Worm (Caenorhabditis elegans) whole organism, mixed stage, embryonic: ENCODE measurements around the gene C44C10.10.

Source experiments
- M03D4.4 ChIP-seq: sonication (generic microtip); optimal IDR thresholded peaks from 2 replicates; lab custom pipeline; 2017; ENCODE audit warnings: mild to moderate bottlenecking, missing genetic modification characterization, missing compliant biosample characterization
- bed-3 ChIP-seq: fragments of 200-800 bp; sonication (Bioruptor generic); optimal IDR thresholded peaks from 3 replicates; lab custom pipeline; 2018; ENCODE audit warnings: mild to moderate bottlenecking, missing genetic modification characterization, moderate library complexity, missing compliant biosample characterization
- blmp-1 ChIP-seq: fragments of 150-350 bp; optimal IDR thresholded peaks from 2 replicates; lab custom pipeline; 2014; ENCODE audit warnings: missing biosample characterization, missing genetic modification characterization
- ceh-39 ChIP-seq: fragments of 150-350 bp; optimal IDR thresholded peaks from 2 replicates; lab custom pipeline; 2014; ENCODE audit warnings: missing biosample characterization, missing genetic modification characterization
- ceh-43 ChIP-seq: fragments of 200-800 bp; sonication (Bioruptor generic); optimal IDR thresholded peaks from 2 replicates; lab custom pipeline; 2018; ENCODE audit warnings: mild to moderate bottlenecking, missing genetic modification characterization, moderate library complexity, missing compliant biosample characterization
- ceh-83 ChIP-seq: fragments of 200-800 bp; sonication (Bioruptor generic); optimal IDR thresholded peaks from 2 replicates; lab custom pipeline; 2018; ENCODE audit warnings: mild to moderate bottlenecking, missing genetic modification characterization, missing compliant biosample characterization
- ces-1 ChIP-seq: fragments of 150-350 bp; optimal IDR thresholded peaks from 2 replicates; lab custom pipeline; 2014; ENCODE audit warnings: missing biosample characterization, missing genetic modification reagents, missing genetic modification characterization
- cnd-1 ChIP-seq: fragments of 200-800 bp; sonication (Bioruptor generic); optimal IDR thresholded peaks from 2 replicates; lab custom pipeline; 2018; ENCODE audit warnings: mild to moderate bottlenecking, missing genetic modification characterization, missing compliant biosample characterization
- drap-1 ChIP-seq: fragments of 200-800 bp; sonication (Bioruptor generic); optimal IDR thresholded peaks from 3 replicates; lab custom pipeline; 2018; ENCODE audit warnings: mild to moderate bottlenecking, missing genetic modification characterization, missing compliant biosample characterization
- elt-1 ChIP-seq: sonication (generic microtip); optimal IDR thresholded peaks from 2 replicates; lab custom pipeline; 2017; ENCODE audit warnings: missing genetic modification characterization, mild to moderate bottlenecking, missing compliant biosample characterization, antibody characterized with exemption, moderate library complexity, borderline replicate concordance; ENCODE audit not compliant: insufficient read depth
- elt-3 ChIP-seq: fragments of 150-350 bp; optimal IDR thresholded peaks from 2 replicates; lab custom pipeline; 2014; ENCODE audit warnings: missing biosample characterization, missing genetic modification characterization
- flh-1 ChIP-seq: fragments of 200-800 bp; sonication (Bioruptor generic); optimal IDR thresholded peaks from 2 replicates; lab custom pipeline; 2018; ENCODE audit warnings: mild to moderate bottlenecking, missing genetic modification characterization, moderate library complexity, missing compliant biosample characterization
- ham-2 ChIP-seq: fragments of 200-800 bp; sonication (Bioruptor generic); optimal IDR thresholded peaks from 2 replicates; lab custom pipeline; 2018; ENCODE audit warnings: mild to moderate bottlenecking, missing genetic modification characterization, missing compliant biosample characterization
- hlh-1 ChIP-seq: fragments of 150-350 bp; optimal IDR thresholded peaks from 2 replicates; lab custom pipeline; 2014; ENCODE audit warnings: missing biosample characterization, missing genetic modification reagents, missing genetic modification characterization
- lin-13 ChIP-seq: fragments of 150-350 bp; optimal IDR thresholded peaks from 2 replicates; lab custom pipeline; 2014; ENCODE audit warnings: missing biosample characterization, missing genetic modification characterization
- lin-32 ChIP-seq: fragments of 200-800 bp; sonication (Bioruptor generic); optimal IDR thresholded peaks from 2 replicates; lab custom pipeline; 2018; ENCODE audit warnings: mild to moderate bottlenecking, missing genetic modification characterization, missing compliant biosample characterization
- mab-5 ChIP-seq: fragments of 150-350 bp; optimal IDR thresholded peaks from 2 replicates; lab custom pipeline; 2014; ENCODE audit warnings: missing biosample characterization, missing genetic modification characterization
- mep-1 ChIP-seq: fragments of 150-350 bp; optimal IDR thresholded peaks from 2 replicates; lab custom pipeline; 2017; ENCODE audit warnings: missing biosample characterization, missing genetic modification reagents, missing genetic modification characterization, inconsistent platforms
- mls-2 ChIP-seq: sonication (generic microtip); optimal IDR thresholded peaks from 2 replicates; lab custom pipeline; 2016; ENCODE audit warnings: mild to moderate bottlenecking, missing genetic modification characterization, moderate library complexity, missing compliant biosample characterization
- nhr-12 ChIP-seq: fragments of 150-350 bp; optimal IDR thresholded peaks from 2 replicates; lab custom pipeline; 2014; ENCODE audit warnings: missing biosample characterization, missing genetic modification characterization
- nhr-2 ChIP-seq: fragments of 150-350 bp; optimal IDR thresholded peaks from 2 replicates; lab custom pipeline; 2014; ENCODE audit warnings: missing biosample characterization, missing genetic modification characterization
- nhr-237 ChIP-seq: fragments of 150-350 bp; optimal IDR thresholded peaks from 2 replicates; lab custom pipeline; 2014; ENCODE audit warnings: missing biosample characterization, missing genetic modification characterization
- nhr-28 ChIP-seq: fragments of 150-350 bp; optimal IDR thresholded peaks from 2 replicates; lab custom pipeline; 2014; ENCODE audit warnings: missing biosample characterization, missing genetic modification characterization
- nhr-76 ChIP-seq: sonication (generic microtip); optimal IDR thresholded peaks from 2 replicates; lab custom pipeline; 2017; ENCODE audit warnings: missing biosample characterization, missing genetic modification characterization
- pha-4 ChIP-seq: fragments of 150-350 bp; optimal IDR thresholded peaks from 2 replicates; lab custom pipeline; 2018; ENCODE audit warnings: missing biosample characterization, missing genetic modification reagents, missing genetic modification characterization
- snpc-4 ChIP-seq: fragments of 150-350 bp; optimal IDR thresholded peaks from 2 replicates; lab custom pipeline; 2014; ENCODE audit warnings: missing biosample characterization, missing genetic modification characterization
- sptf-1 ChIP-seq: sonication (generic microtip); optimal IDR thresholded peaks from 2 replicates; lab custom pipeline; 2017; ENCODE audit warnings: mild to moderate bottlenecking, missing genetic modification characterization, moderate library complexity, missing compliant biosample characterization
- tbx-8 ChIP-seq: fragments of 200-800 bp; sonication (Bioruptor generic); optimal IDR thresholded peaks from 2 replicates; lab custom pipeline; 2018; ENCODE audit warnings: mild to moderate bottlenecking, missing genetic modification characterization, moderate library complexity, missing compliant biosample characterization
- unc-39 ChIP-seq: fragments of 150-350 bp; optimal IDR thresholded peaks from 2 replicates; lab custom pipeline; 2014; ENCODE audit warnings: missing biosample characterization, missing genetic modification characterization
- zip-8 ChIP-seq: fragments of 150-350 bp; optimal IDR thresholded peaks from 2 replicates; lab custom pipeline; 2014; ENCODE audit warnings: missing biosample characterization, missing genetic modification characterization
- ztf-11 ChIP-seq: fragments of 150-350 bp; optimal IDR thresholded peaks from 2 replicates; lab custom pipeline; 2014; ENCODE audit warnings: missing biosample characterization, missing genetic modification characterization

Gene C44C10.10

DNA sequence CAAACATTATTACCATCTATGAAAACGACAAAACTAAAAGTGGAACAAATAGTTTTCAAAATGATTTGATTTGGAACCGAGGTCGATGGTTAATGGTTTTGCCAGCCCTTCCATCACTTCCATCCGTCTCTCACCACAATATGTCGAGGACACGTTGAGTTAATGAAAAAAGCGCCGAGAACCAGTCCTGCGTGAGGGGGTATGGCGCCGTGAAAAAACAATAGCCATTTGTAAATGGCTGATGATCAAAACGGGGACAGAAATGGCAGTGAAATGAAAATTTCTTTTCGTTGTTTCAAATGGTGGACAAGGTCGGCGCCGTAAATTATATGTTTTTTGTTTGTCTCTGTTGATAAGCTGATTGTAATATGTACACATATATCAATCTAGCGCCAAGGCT, 29.9 kb downstream of the C44C10.10 start:
- no peak for TF ChIP-seq drap-1 (GFP tag; lab: Kevin White, UChicago)
- no peak for TF ChIP-seq cnd-1 (tag; lab: Kevin White, UChicago)
- TF ChIP-seq M03D4.4 (tag; lab: Kevin White, UChicago), result no peak

DNA sequence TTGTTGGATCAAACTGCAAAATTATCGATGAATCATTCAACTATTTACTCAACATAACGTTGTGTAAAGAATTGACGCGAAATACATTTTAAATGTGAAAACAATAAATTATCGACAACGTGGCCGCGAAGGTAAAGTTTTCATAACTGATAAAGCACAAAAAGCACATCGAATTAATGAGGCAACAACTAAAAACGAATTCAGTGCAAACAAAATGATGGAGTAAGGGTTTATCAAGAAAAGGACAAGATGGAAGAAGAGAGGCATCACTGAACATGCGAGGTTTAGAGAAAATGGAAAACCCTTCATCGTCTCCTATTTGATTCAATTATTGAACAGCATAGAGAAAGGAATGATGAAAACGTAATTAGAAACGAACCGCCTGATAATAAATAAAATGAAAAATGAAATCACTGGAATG, 33.7 kb downstream of the C44C10.10 start, which contains the start of gene D1053.4:
D1053.4 (minus strand) TSS at position 20 of the 421 bp plus-strand sequence.
- TF ChIP-seq snpc-4 (tag; lab: Kevin White, UChicago), result no peak
- TF ChIP-seq ces-1, result peak; percentile 96

DNA sequence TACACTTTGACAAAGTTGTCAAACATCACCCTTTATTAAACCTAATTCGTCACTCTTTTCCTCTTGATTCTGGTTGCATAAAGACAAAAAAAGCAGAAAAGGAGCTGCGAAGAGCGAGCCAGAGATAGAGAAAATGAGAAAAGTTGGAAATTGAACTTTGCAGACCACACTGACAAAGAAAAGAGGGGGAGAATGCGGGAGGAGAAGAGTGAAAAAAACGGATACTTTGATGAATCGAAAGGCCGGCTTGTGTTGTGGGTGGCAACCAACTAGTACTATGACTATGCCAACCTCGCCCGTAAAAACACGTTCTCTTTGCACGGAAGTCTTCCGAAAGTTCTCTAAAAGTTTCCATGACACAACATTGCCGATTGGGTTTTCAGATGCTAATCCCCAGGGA, 35.5 kb downstream of the C44C10.10 start:
- TF ChIP-seq pha-4 (tag; lab: Kevin White, UChicago), result no peak
- no peak for TF ChIP-seq drap-1 (GFP tag; lab: Kevin White, UChicago)
- TF ChIP-seq ceh-43 (GFP tag; lab: Kevin White, UChicago), result no peak
- no peak for TF ChIP-seq ceh-39 (tag; lab: Kevin White, UChicago)
- no peak for TF ChIP-seq hlh-1 (tag; lab: Kevin White, UChicago)
- no peak for TF ChIP-seq bed-3 (GFP tag; lab: Kevin White, UChicago)
- TF ChIP-seq nhr-12 (tag; lab: Kevin White, UChicago), result no peak
- TF ChIP-seq ceh-83, result no peak
- no peak for TF ChIP-seq sptf-1
- TF ChIP-seq elt-3 (tag; lab: Kevin White, UChicago), result no peak
- no peak for TF ChIP-seq blmp-1 (tag; lab: Kevin White, UChicago)
- TF ChIP-seq ces-1, result no peak
- no peak for TF ChIP-seq unc-39
- TF ChIP-seq ztf-11 (tag; lab: Kevin White, UChicago), result no peak
- no peak for TF ChIP-seq nhr-76 (tag; lab: Kevin White, UChicago)
- no peak for TF ChIP-seq mab-5 (tag; lab: Kevin White, UChicago)
- TF ChIP-seq nhr-2 (tag; lab: Kevin White, UChicago), result no peak
- no peak for TF ChIP-seq lin-13 (tag; lab: Kevin White, UChicago)
- no peak for TF ChIP-seq flh-1 (GFP tag; lab: Kevin White, UChicago)

DNA sequence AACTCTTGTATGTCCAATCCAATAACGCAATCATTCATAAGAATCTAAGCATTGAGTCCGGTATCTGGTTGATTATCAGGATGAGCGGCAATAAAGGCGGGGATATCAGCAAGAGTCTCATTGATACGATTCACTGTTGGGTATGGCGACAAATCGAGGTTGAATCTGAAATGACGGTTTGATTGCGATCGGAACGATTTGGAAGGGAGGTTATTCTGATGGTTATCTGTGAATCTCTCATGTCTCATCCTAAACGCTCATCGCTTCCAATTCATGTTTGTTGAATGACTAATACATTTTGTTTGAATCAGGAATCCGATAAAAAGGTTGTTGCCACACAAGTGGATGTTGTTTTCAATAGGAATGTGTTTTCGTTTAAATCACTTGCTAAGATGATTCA, 36.3 kb downstream of the C44C10.10 start:
- no peak for TF ChIP-seq blmp-1 (tag; lab: Kevin White, UChicago)
- TF ChIP-seq nhr-237, result no peak
- no peak for TF ChIP-seq ceh-83
- no peak for TF ChIP-seq lin-13 (tag; lab: Kevin White, UChicago)
- no peak for TF ChIP-seq mab-5 (tag; lab: Kevin White, UChicago)
- TF ChIP-seq flh-1 (GFP tag; lab: Kevin White, UChicago), result no peak
- TF ChIP-seq nhr-12 (tag; lab: Kevin White, UChicago), result no peak
- TF ChIP-seq ztf-11 (tag; lab: Kevin White, UChicago), result no peak
- no peak for TF ChIP-seq ceh-39 (tag; lab: Kevin White, UChicago)
- TF ChIP-seq hlh-1 (tag; lab: Kevin White, UChicago), result no peak
- peak; percentile 49 for TF ChIP-seq ham-2 (GFP tag; lab: Kevin White, UChicago)
- no peak for TF ChIP-seq drap-1 (GFP tag; lab: Kevin White, UChicago)
- TF ChIP-seq tbx-8 (GFP tag; lab: Kevin White, UChicago), result no peak
- TF ChIP-seq mls-2 (tag; lab: Kevin White, UChicago), result no peak
- no peak for TF ChIP-seq nhr-28 (tag; lab: Kevin White, UChicago)
- TF ChIP-seq elt-1, result peak; percentile 97

DNA sequence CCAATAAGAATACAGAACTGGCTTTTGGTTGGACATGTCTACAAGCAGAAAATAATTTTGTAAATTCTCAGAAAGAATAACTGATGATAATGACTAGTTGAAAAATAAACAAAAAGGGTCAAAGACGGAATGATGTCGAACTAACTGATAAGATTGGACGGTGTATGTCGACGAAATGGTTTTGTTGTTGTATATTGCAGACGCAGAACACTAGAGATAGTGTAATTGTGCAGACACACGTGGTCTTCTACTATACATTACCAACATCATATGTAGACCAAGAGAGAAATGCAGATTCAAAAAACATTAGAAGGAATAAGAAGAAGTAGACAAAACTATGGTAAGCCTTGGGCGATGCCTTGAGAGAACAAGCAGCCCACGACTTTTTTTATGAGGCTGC, 37.6 kb downstream of the C44C10.10 start, which contains the start of the genes gst-42 and D1053.2:
gst-42 (minus strand) TSS at position 176 of the 400 bp plus-strand sequence.
D1053.2 (plus strand) TSS at position 391 of the 400 bp plus-strand sequence.
- TF ChIP-seq zip-8 (tag; lab: Kevin White, UChicago) (no peak), bed-3 (GFP tag; lab: Kevin White, UChicago) (no peak), mep-1 (tag; lab: Kevin White, UChicago) (no peak), ces-1 (no peak), lin-32 (no peak), elt-1 (no peak), pha-4 (tag; lab: Kevin White, UChicago) (no peak), hlh-1 (tag; lab: Kevin White, UChicago) (no peak), nhr-2 (tag; lab: Kevin White, UChicago) (no peak)
